Worm (Caenorhabditis elegans) whole organism, mixed stage, embryonic: Measurements from ENCODE around the gene W02F12.8.

Experiments used
- M03D4.4 ChIP-seq: sonication (generic microtip); optimal IDR thresholded peaks from 2 replicates; lab custom pipeline; 2017; ENCODE audit warnings: mild to moderate bottlenecking, missing genetic modification characterization, missing compliant biosample characterization
- bed-3 ChIP-seq: fragments of 200-800 bp; sonication (Bioruptor generic); optimal IDR thresholded peaks from 3 replicates; lab custom pipeline; 2018; ENCODE audit warnings: mild to moderate bottlenecking, missing genetic modification characterization, moderate library complexity, missing compliant biosample characterization
- blmp-1 ChIP-seq: fragments of 150-350 bp; optimal IDR thresholded peaks from 2 replicates; lab custom pipeline; 2014; ENCODE audit warnings: missing biosample characterization, missing genetic modification characterization
- ceh-39 ChIP-seq: fragments of 150-350 bp; optimal IDR thresholded peaks from 2 replicates; lab custom pipeline; 2014; ENCODE audit warnings: missing biosample characterization, missing genetic modification characterization
- ceh-43 ChIP-seq: fragments of 200-800 bp; sonication (Bioruptor generic); optimal IDR thresholded peaks from 2 replicates; lab custom pipeline; 2018; ENCODE audit warnings: mild to moderate bottlenecking, missing genetic modification characterization, moderate library complexity, missing compliant biosample characterization
- ceh-83 ChIP-seq: fragments of 200-800 bp; sonication (Bioruptor generic); optimal IDR thresholded peaks from 2 replicates; lab custom pipeline; 2018; ENCODE audit warnings: mild to moderate bottlenecking, missing genetic modification characterization, missing compliant biosample characterization
- ces-1 ChIP-seq: fragments of 150-350 bp; optimal IDR thresholded peaks from 2 replicates; lab custom pipeline; 2014; ENCODE audit warnings: missing biosample characterization, missing genetic modification reagents, missing genetic modification characterization
- cnd-1 ChIP-seq: fragments of 200-800 bp; sonication (Bioruptor generic); optimal IDR thresholded peaks from 2 replicates; lab custom pipeline; 2018; ENCODE audit warnings: mild to moderate bottlenecking, missing genetic modification characterization, missing compliant biosample characterization
- drap-1 ChIP-seq: fragments of 200-800 bp; sonication (Bioruptor generic); optimal IDR thresholded peaks from 3 replicates; lab custom pipeline; 2018; ENCODE audit warnings: mild to moderate bottlenecking, missing genetic modification characterization, missing compliant biosample characterization
- elt-1 ChIP-seq: sonication (generic microtip); optimal IDR thresholded peaks from 2 replicates; lab custom pipeline; 2017; ENCODE audit warnings: missing genetic modification characterization, mild to moderate bottlenecking, missing compliant biosample characterization, antibody characterized with exemption, moderate library complexity, borderline replicate concordance; ENCODE audit not compliant: insufficient read depth
- elt-3 ChIP-seq: fragments of 150-350 bp; optimal IDR thresholded peaks from 2 replicates; lab custom pipeline; 2014; ENCODE audit warnings: missing biosample characterization, missing genetic modification characterization
- flh-1 ChIP-seq: fragments of 200-800 bp; sonication (Bioruptor generic); optimal IDR thresholded peaks from 2 replicates; lab custom pipeline; 2018; ENCODE audit warnings: mild to moderate bottlenecking, missing genetic modification characterization, moderate library complexity, missing compliant biosample characterization
- ham-2 ChIP-seq: fragments of 200-800 bp; sonication (Bioruptor generic); optimal IDR thresholded peaks from 2 replicates; lab custom pipeline; 2018; ENCODE audit warnings: mild to moderate bottlenecking, missing genetic modification characterization, missing compliant biosample characterization
- hlh-1 ChIP-seq: fragments of 150-350 bp; optimal IDR thresholded peaks from 2 replicates; lab custom pipeline; 2014; ENCODE audit warnings: missing biosample characterization, missing genetic modification reagents, missing genetic modification characterization
- lin-13 ChIP-seq: fragments of 150-350 bp; optimal IDR thresholded peaks from 2 replicates; lab custom pipeline; 2014; ENCODE audit warnings: missing biosample characterization, missing genetic modification characterization
- lin-32 ChIP-seq: fragments of 200-800 bp; sonication (Bioruptor generic); optimal IDR thresholded peaks from 2 replicates; lab custom pipeline; 2018; ENCODE audit warnings: mild to moderate bottlenecking, missing genetic modification characterization, missing compliant biosample characterization
- lsy-2 ChIP-seq: fragments of 150-350 bp; optimal IDR thresholded peaks from 2 replicates; lab custom pipeline; 2014; ENCODE audit warnings: missing biosample characterization, missing genetic modification characterization
- mab-5 ChIP-seq: fragments of 150-350 bp; optimal IDR thresholded peaks from 2 replicates; lab custom pipeline; 2014; ENCODE audit warnings: missing biosample characterization, missing genetic modification characterization
- mep-1 ChIP-seq: fragments of 150-350 bp; optimal IDR thresholded peaks from 2 replicates; lab custom pipeline; 2017; ENCODE audit warnings: missing biosample characterization, missing genetic modification reagents, missing genetic modification characterization, inconsistent platforms
- mls-2 ChIP-seq: sonication (generic microtip); optimal IDR thresholded peaks from 2 replicates; lab custom pipeline; 2016; ENCODE audit warnings: mild to moderate bottlenecking, missing genetic modification characterization, moderate library complexity, missing compliant biosample characterization
- nhr-12 ChIP-seq: fragments of 150-350 bp; optimal IDR thresholded peaks from 2 replicates; lab custom pipeline; 2014; ENCODE audit warnings: missing biosample characterization, missing genetic modification characterization
- nhr-2 ChIP-seq: fragments of 150-350 bp; optimal IDR thresholded peaks from 2 replicates; lab custom pipeline; 2014; ENCODE audit warnings: missing biosample characterization, missing genetic modification characterization
- nhr-237 ChIP-seq: fragments of 150-350 bp; optimal IDR thresholded peaks from 2 replicates; lab custom pipeline; 2014; ENCODE audit warnings: missing biosample characterization, missing genetic modification characterization
- nhr-28 ChIP-seq: fragments of 150-350 bp; optimal IDR thresholded peaks from 2 replicates; lab custom pipeline; 2014; ENCODE audit warnings: missing biosample characterization, missing genetic modification characterization
- nhr-76 ChIP-seq: sonication (generic microtip); optimal IDR thresholded peaks from 2 replicates; lab custom pipeline; 2017; ENCODE audit warnings: missing biosample characterization, missing genetic modification characterization
- pha-4 ChIP-seq: fragments of 150-350 bp; optimal IDR thresholded peaks from 2 replicates; lab custom pipeline; 2018; ENCODE audit warnings: missing biosample characterization, missing genetic modification reagents, missing genetic modification characterization
- sem-2 ChIP-seq: fragments of 200-800 bp; sonication (Bioruptor generic); optimal IDR thresholded peaks from 2 replicates; lab custom pipeline; 2018; ENCODE audit warnings: mild to moderate bottlenecking, missing genetic modification characterization, missing compliant biosample characterization
- snpc-4 ChIP-seq: fragments of 150-350 bp; optimal IDR thresholded peaks from 2 replicates; lab custom pipeline; 2014; ENCODE audit warnings: missing biosample characterization, missing genetic modification characterization
- sptf-1 ChIP-seq: sonication (generic microtip); optimal IDR thresholded peaks from 2 replicates; lab custom pipeline; 2017; ENCODE audit warnings: mild to moderate bottlenecking, missing genetic modification characterization, moderate library complexity, missing compliant biosample characterization
- tbx-8 ChIP-seq: fragments of 200-800 bp; sonication (Bioruptor generic); optimal IDR thresholded peaks from 2 replicates; lab custom pipeline; 2018; ENCODE audit warnings: mild to moderate bottlenecking, missing genetic modification characterization, moderate library complexity, missing compliant biosample characterization
- unc-120 ChIP-seq: sonication (generic microtip); optimal IDR thresholded peaks from 2 replicates; lab custom pipeline; 2017; ENCODE audit warnings: missing genetic modification characterization, missing compliant biosample characterization; ENCODE audit not compliant: poor library complexity, severe bottlenecking
- unc-39 ChIP-seq: fragments of 150-350 bp; optimal IDR thresholded peaks from 2 replicates; lab custom pipeline; 2014; ENCODE audit warnings: missing biosample characterization, missing genetic modification characterization
- unc-62 ChIP-seq: fragments of 150-350 bp; optimal IDR thresholded peaks from 2 replicates; lab custom pipeline; 2014; ENCODE audit warnings: missing biosample characterization, missing genetic modification reagents, missing genetic modification characterization
- zip-8 ChIP-seq: fragments of 150-350 bp; optimal IDR thresholded peaks from 2 replicates; lab custom pipeline; 2014; ENCODE audit warnings: missing biosample characterization, missing genetic modification characterization
- ztf-11 ChIP-seq: fragments of 150-350 bp; optimal IDR thresholded peaks from 2 replicates; lab custom pipeline; 2014; ENCODE audit warnings: missing biosample characterization, missing genetic modification characterization

The W02F12.8 gene

DNA sequence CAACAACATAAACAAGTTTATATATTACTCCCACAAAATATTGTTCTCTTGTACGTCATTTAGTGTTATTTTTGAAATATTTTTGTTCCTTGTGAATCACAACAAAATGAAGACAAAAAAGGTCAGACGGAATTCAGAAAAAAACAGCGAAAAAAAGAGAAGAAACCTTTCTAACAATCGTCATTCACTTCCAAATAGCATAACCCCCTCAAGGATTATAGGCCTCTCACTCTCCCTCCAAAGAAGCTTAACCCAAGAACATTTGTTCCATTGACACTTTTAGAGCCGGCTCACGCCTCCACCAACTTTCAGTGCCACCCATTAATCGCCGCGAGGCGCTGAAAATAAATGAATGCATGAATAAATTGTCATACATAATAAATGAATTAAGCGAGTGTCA, 35.0 kb downstream of the W02F12.8 start:
- no peak for TF ChIP-seq blmp-1 (tag; lab: Kevin White, UChicago)
- TF ChIP-seq cnd-1 (tag; lab: Kevin White, UChicago), result no peak
- TF ChIP-seq elt-1 (tag; lab: Kevin White, UChicago), result no peak
- TF ChIP-seq flh-1, result no peak
- TF ChIP-seq mab-5, result no peak
- TF ChIP-seq tbx-8 (GFP tag; lab: Kevin White, UChicago), result no peak
- TF ChIP-seq ham-2 (GFP tag; lab: Kevin White, UChicago), result no peak
- no peak for TF ChIP-seq snpc-4

DNA sequence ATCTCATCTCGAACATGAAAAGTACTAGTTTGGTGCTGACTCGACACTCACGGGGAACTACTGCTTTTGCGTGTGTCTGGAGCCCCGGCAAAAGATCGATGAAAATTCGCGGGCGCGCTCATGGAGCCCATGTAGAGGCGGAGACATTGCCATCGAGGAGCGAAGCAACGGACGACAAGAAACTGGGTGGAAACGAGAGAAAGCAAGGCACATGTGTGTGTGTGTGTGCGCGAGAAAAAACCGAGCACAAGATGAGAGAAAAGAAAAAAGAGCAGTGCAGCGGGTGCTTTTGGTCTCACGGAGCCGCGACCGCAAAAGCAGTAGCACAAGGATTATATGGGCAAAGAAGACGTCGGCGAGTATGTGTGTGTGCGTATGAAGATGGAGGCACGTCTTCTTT, 35.8 kb downstream of the W02F12.8 start:
- no peak for TF ChIP-seq lin-32 (GFP tag; lab: Kevin White, UChicago)
- peak; percentile 50 for TF ChIP-seq mep-1
- peak; percentile 14 for TF ChIP-seq sptf-1 (tag; lab: Kevin White, UChicago)
- TF ChIP-seq, all 35 proteins: peak for 2

DNA sequence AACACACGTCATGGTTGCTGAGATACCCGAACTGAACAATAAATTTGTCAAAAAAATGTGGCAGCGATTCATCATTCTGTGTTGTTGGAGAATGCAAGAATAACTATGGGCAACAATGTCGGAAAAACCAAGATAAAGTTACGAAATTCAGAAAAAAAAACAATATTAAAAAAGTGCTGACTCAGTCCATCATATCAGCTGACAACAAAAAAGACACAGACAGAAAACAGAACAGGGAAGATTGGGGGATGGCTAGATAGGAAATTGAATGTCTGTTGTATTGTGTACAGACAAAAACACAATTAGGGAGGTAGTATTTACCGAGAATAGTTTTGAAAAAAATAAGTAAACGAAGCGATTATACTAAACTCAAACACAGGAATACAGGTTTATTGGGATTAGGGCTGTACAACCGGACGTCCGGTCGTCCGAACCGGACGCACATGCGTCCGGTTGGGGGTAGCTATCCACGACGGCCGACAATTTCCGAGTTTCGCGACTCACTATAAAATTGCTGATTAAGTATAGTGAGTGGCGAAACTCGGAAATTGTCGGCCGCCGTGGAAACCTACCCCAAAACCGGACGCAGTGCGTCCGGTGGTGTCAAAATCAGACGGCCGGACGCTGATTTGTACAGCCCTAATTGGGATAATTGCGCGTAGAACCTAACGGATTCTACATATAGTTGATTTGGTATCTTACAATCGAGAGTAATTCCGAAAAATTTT, 36.9 kb downstream of the W02F12.8 start:
- TF ChIP-seq unc-39, result no peak
- TF ChIP-seq snpc-4, result no peak
- no peak for TF ChIP-seq sem-2 (GFP tag; lab: Kevin White, UChicago)
- no peak for TF ChIP-seq tbx-8 (GFP tag; lab: Kevin White, UChicago)
- no peak for TF ChIP-seq nhr-237 (tag; lab: Kevin White, UChicago)
- TF ChIP-seq lsy-2 (tag; lab: Kevin White, UChicago), result no peak
- TF ChIP-seq sptf-1 (tag; lab: Kevin White, UChicago), result no peak
- TF ChIP-seq nhr-2 (tag; lab: Kevin White, UChicago), result no peak
- TF ChIP-seq elt-1 (tag; lab: Kevin White, UChicago), result no peak
- no peak for TF ChIP-seq nhr-28
- TF ChIP-seq mls-2 (tag; lab: Kevin White, UChicago), result no peak
- no peak for TF ChIP-seq ceh-43
- no peak for TF ChIP-seq ztf-11
- TF ChIP-seq hlh-1, result no peak
- TF ChIP-seq lin-13 (tag; lab: Kevin White, UChicago), result no peak

DNA sequence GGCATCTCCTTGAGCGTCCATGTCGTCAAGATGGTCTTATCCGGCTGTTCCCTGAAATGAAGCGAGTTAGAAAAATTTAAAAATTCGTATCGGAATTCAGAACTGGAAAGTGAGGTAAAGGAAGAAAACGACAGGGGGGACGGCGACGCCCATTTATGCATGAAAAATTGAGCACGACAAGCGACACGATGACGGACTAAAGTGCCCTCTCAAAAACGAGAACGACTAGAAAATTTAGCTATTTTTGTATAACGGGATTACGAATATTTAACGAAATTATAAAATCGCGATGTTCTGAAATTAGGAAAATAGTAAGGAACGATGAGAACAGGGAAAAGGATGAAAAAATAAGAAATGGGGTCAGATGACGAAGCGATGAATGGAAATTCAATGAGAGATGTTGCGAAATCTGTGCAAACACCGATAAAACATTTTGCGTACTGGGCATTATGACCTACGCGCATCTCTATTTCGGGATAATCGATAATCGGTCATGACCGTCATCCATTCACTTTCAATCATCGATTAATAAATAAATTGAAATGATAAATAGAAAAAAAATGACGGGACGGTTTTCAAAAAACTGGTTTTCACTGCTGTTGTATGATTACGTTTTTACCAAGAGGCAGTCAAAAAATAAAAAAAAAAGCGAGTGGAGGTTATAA, 38.0 kb downstream of the W02F12.8 start, which contains the start of gene snb-1:
Gene snb-1 (minus strand): TSS at position 51 of the 665 bp plus-strand sequence.
- TF ChIP-seq pha-4 (peak; percentile 34), M03D4.4 (tag; lab: Kevin White, UChicago) (no peak), nhr-237 (tag; lab: Kevin White, UChicago) (peak; percentile 53), mep-1 (peak; percentile 7), nhr-76 (no peak), snpc-4 (no peak), unc-39 (no peak), sptf-1 (tag; lab: Kevin White, UChicago) (no peak), ceh-39 (tag; lab: Kevin White, UChicago) (peak; percentile 55), mls-2 (tag; lab: Kevin White, UChicago) (no peak), sem-2 (GFP tag; lab: Kevin White, UChicago) (no peak), nhr-28 (no peak), flh-1 (no peak), lsy-2 (tag; lab: Kevin White, UChicago) (peak; percentile 56), hlh-1 (no peak), ces-1 (GFP tag; lab: Kevin White, UChicago) (peak; percentile 25), elt-3 (tag; lab: Kevin White, UChicago) (no peak), lin-32 (GFP tag; lab: Kevin White, UChicago) (no peak), blmp-1 (tag; lab: Kevin White, UChicago) (peak; percentile 11), nhr-12 (no peak), ceh-83 (GFP tag; lab: Kevin White, UChicago) (no peak), lin-13 (tag; lab: Kevin White, UChicago) (no peak), cnd-1 (tag; lab: Kevin White, UChicago) (no peak), bed-3 (no peak), ztf-11 (no peak), unc-62 (GFP tag; lab: Kevin White, UChicago) (no peak), drap-1 (GFP tag; lab: Kevin White, UChicago) (no peak), ceh-43 (no peak), unc-120 (peak; percentile 82), ham-2 (GFP tag; lab: Kevin White, UChicago) (no peak), zip-8 (no peak), nhr-2 (tag; lab: Kevin White, UChicago) (no peak), mab-5 (no peak), tbx-8 (GFP tag; lab: Kevin White, UChicago) (no peak), elt-1 (tag; lab: Kevin White, UChicago) (no peak)
- TF ChIP-seq, all 35 proteins: peak for 8
